Worm (Caenorhabditis elegans) whole organism, late embryonic: ENCODE data around the gene C14B4.2.

Experiments used
- ama-1 ChIP-seq: fragments of 150-350 bp; optimal IDR thresholded peaks from 2 replicates; lab custom pipeline; 2014
- ceh-14 ChIP-seq: sonication (generic microtip); optimal IDR thresholded peaks from 2 replicates; lab custom pipeline; 2016; ENCODE audit warnings: missing genotype, missing genetic modification characterization, missing compliant biosample characterization
- ceh-18 ChIP-seq: sonication (generic microtip); optimal IDR thresholded peaks from 2 replicates; lab custom pipeline; 2016; ENCODE audit warnings: missing genetic modification characterization, missing compliant biosample characterization
- ceh-45 ChIP-seq: fragments of 200-800 bp; sonication (Bioruptor generic); IDR thresholded peaks from 2 replicates; pipeline ENCODE4 v1.3.6; 2022; ENCODE audit warnings: missing genetic modification reagents, missing genetic modification characterization, missing compliant biosample characterization
- ceh-48 ChIP-seq: sonication (generic microtip); optimal IDR thresholded peaks from 2 replicates; lab custom pipeline; 2016; ENCODE audit warnings: missing genetic modification characterization, inconsistent platforms, missing compliant biosample characterization
- hlh-8 ChIP-seq: sonication (generic microtip); optimal IDR thresholded peaks from 2 replicates; lab custom pipeline; 2016; ENCODE audit warnings: missing genotype, missing genetic modification characterization, missing compliant biosample characterization
- nhr-11 ChIP-seq: fragments of 150-350 bp; optimal IDR thresholded peaks from 2 replicates; lab custom pipeline; 2014; ENCODE audit warnings: missing biosample characterization, missing genetic modification characterization
- pag-3 ChIP-seq: sonication (generic microtip); optimal IDR thresholded peaks from 2 replicates; lab custom pipeline; 2016; ENCODE audit warnings: missing compliant biosample characterization, missing genetic modification characterization, borderline replicate concordance
- pqm-1 ChIP-seq: sonication (generic microtip); optimal IDR thresholded peaks from 2 replicates; lab custom pipeline; 2016; ENCODE audit warnings: missing genetic modification characterization, missing compliant biosample characterization
- pros-1 ChIP-seq: fragments of 150-350 bp; optimal IDR thresholded peaks from 2 replicates; lab custom pipeline; 2014; ENCODE audit warnings: missing biosample characterization, missing genetic modification reagents, missing genetic modification characterization
- ref-2 ChIP-seq: sonication (generic microtip); optimal IDR thresholded peaks from 2 replicates; lab custom pipeline; 2016; ENCODE audit warnings: missing genetic modification characterization, missing compliant biosample characterization
- tbx-7 ChIP-seq: sonication (generic microtip); optimal IDR thresholded peaks from 2 replicates; lab custom pipeline; 2016; ENCODE audit warnings: missing genotype, missing genetic modification characterization, missing compliant biosample characterization
- unc-42 ChIP-seq: sonication (generic microtip); optimal IDR thresholded peaks from 2 replicates; lab custom pipeline; 2016; ENCODE audit warnings: missing genotype, missing genetic modification characterization, missing compliant biosample characterization
- unc-55 ChIP-seq: sonication (generic microtip); optimal IDR thresholded peaks from 2 replicates; lab custom pipeline; 2017; ENCODE audit warnings: missing biosample characterization, missing genetic modification reagents, missing genetic modification characterization

DNA sequence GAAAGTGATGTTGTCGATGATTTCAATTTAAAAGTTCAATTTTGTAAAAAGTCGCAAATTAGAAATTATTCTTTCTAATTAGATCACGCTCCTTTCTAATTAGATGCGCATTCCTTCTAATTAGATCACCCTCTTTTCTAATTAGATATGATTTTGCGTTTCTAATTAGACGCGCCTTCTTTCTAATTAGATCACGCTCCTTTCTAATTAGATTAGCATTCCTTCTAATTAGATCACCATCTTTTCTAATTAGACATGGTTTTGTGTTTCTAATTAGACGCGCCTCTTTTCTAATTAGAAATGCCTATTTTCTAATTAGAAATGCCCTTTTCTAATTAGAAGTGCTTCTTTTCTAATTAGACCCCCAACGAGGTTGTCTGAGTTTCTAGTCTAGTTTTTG lies 5.8 kb downstream of the C14B4.2 start:
- no peak for TF ChIP-seq pros-1 (tag; lab: Kevin White, UChicago)
- no peak for TF ChIP-seq ceh-45 (GFP tag; lab: Robert Waterston, UW)
- TF ChIP-seq nhr-11 (tag; lab: Kevin White, UChicago) = no peak
- no peak for TF ChIP-seq ama-1 (lab: Kevin White, UChicago)
- TF ChIP-seq tbx-7 (tag; lab: Kevin White, UChicago) = no peak
- TF ChIP-seq ceh-48 (tag; lab: Kevin White, UChicago) = no peak
- TF ChIP-seq unc-55 (GFP tag; lab: Kevin White, UChicago) = no peak
- TF ChIP-seq unc-42 (tag; lab: Kevin White, UChicago) = peak; percentile 56
- no peak for TF ChIP-seq pqm-1
- peak; percentile 28 for TF ChIP-seq ceh-14 (tag; lab: Kevin White, UChicago)
- no peak for TF ChIP-seq ceh-18 (tag; lab: Kevin White, UChicago)
- TF ChIP-seq ref-2 = no peak
- TF ChIP-seq pag-3 (tag; lab: Kevin White, UChicago) = no peak
- no peak for TF ChIP-seq hlh-8 (tag; lab: Kevin White, UChicago)
